Worm (Caenorhabditis elegans) whole organism, L2 larva: ENCODE results near the gene clec-196.

Experiments used
- ama-1 ChIP-seq: fragments of 150-350 bp; optimal IDR thresholded peaks from 2 replicates; lab custom pipeline; 2018; ENCODE audit warnings: inconsistent platforms
- fos-1 ChIP-seq: fragments of 150-350 bp; optimal IDR thresholded peaks from 2 replicates; lab custom pipeline; 2014; ENCODE audit warnings: missing biosample characterization, missing genetic modification characterization
- mdl-1 ChIP-seq, 2 experiments: fragments of 150-350 bp in 1 of 2; sonication (generic microtip) in 1 of 2; optimal IDR thresholded peaks; 2 replicates each; lab custom pipeline; 2017; ENCODE audit warnings: missing biosample characterization in 2 of 2, missing genetic modification characterization in 2 of 2
- nhr-129 ChIP-seq: fragments of 150-350 bp; optimal IDR thresholded peaks from 2 replicates; lab custom pipeline; 2014; ENCODE audit warnings: missing biosample characterization, missing genetic modification characterization
- nhr-77 ChIP-seq: fragments of 150-350 bp; optimal IDR thresholded peaks from 2 replicates; lab custom pipeline; 2014; ENCODE audit warnings: missing biosample characterization, missing genetic modification characterization
- sem-4 ChIP-seq: fragments of 150-350 bp; optimal IDR thresholded peaks from 2 replicates; lab custom pipeline; 2014; ENCODE audit warnings: missing biosample characterization, missing genetic modification reagents, missing genetic modification characterization
- unc-55 ChIP-seq: fragments of 150-350 bp; sonication (generic microtip); optimal IDR thresholded peaks from 3 replicates; lab custom pipeline; 2014; ENCODE audit warnings: missing biosample characterization, missing genetic modification reagents, missing genetic modification characterization
- unc-62 ChIP-seq: fragments of 150-350 bp; optimal IDR thresholded peaks from 2 replicates; lab custom pipeline; 2014; ENCODE audit warnings: missing biosample characterization, missing genetic modification reagents, missing genetic modification characterization
- ztf-4 ChIP-seq: fragments of 150-350 bp; optimal IDR thresholded peaks from 2 replicates; lab custom pipeline; 2014; ENCODE audit warnings: missing biosample characterization, missing genetic modification characterization

- no peak for TF ChIP-seq unc-55
- TF ChIP-seq fos-1 (tag; lab: Kevin White, UChicago): peak; percentile 76
- no peak for TF ChIP-seq unc-62 (GFP tag; lab: Kevin White, UChicago)
- TF ChIP-seq sem-4 (tag; lab: Kevin White, UChicago): no peak
- TF ChIP-seq nhr-129 (tag; lab: Kevin White, UChicago): no peak
- TF ChIP-seq ama-1 (lab: Kevin White, UChicago): no peak
- no peak for TF ChIP-seq mdl-1 (tag; optimal IDR thresholded peaks at IDR 0.05; lab: Kevin White, UChicago)
- TF ChIP-seq ztf-4: no peak
- TF ChIP-seq nhr-77 (tag; lab: Kevin White, UChicago): no peak
Measured at ce11 chrIV:17320445-17320844, 43.7 kb downstream of the clec-196 start, which contains the start of gene C49C3.4.
